Worm (Caenorhabditis elegans) whole organism, late embryonic: ENCODE data around the gene T10G3.4.

ENCODE experiments used
- C08G9.2 ChIP-seq: sonication (generic microtip); optimal IDR thresholded peaks from 2 replicates; lab custom pipeline; 2016; ENCODE audit warnings: mild to moderate bottlenecking, missing genetic modification characterization, moderate library complexity, missing compliant biosample characterization
- F13H6.1 ChIP-seq: sonication (generic microtip); optimal IDR thresholded peaks from 2 replicates; lab custom pipeline; 2016; ENCODE audit warnings: missing genetic modification characterization, missing compliant biosample characterization
- K02D7.2 ChIP-seq: sonication (generic microtip); optimal IDR thresholded peaks from 2 replicates; lab custom pipeline; 2017; ENCODE audit warnings: mild to moderate bottlenecking, missing genetic modification characterization, missing compliant biosample characterization
- K09A11.1 ChIP-seq: sonication (generic microtip); optimal IDR thresholded peaks from 2 replicates; lab custom pipeline; 2017; ENCODE audit warnings: antibody characterized with exemption, mild to moderate bottlenecking, missing genetic modification characterization, missing compliant biosample characterization; ENCODE audit not compliant: insufficient read depth
- T23F11.4 ChIP-seq: fragments of 200-800 bp; sonication (Bioruptor generic); optimal IDR thresholded peaks from 2 replicates; lab custom pipeline; 2018; ENCODE audit warnings: mild to moderate bottlenecking, missing genetic modification characterization, missing compliant biosample characterization
- Y22D7AL.16 ChIP-seq: sonication (generic microtip); optimal IDR thresholded peaks from 2 replicates; lab custom pipeline; 2016; ENCODE audit warnings: missing genetic modification characterization, missing compliant biosample characterization
- ahr-1 ChIP-seq: sonication (generic microtip); optimal IDR thresholded peaks from 2 replicates; lab custom pipeline; 2016; ENCODE audit warnings: missing genetic modification characterization, missing compliant biosample characterization
- ceh-14 ChIP-seq: sonication (generic microtip); optimal IDR thresholded peaks from 2 replicates; lab custom pipeline; 2016; ENCODE audit warnings: missing genotype, missing genetic modification characterization, missing compliant biosample characterization
- ceh-2 ChIP-seq: sonication (generic microtip); optimal IDR thresholded peaks from 2 replicates; lab custom pipeline; 2016; ENCODE audit warnings: missing genotype, missing genetic modification characterization, missing compliant biosample characterization
- ceh-22 ChIP-seq: sonication (generic microtip); optimal IDR thresholded peaks from 2 replicates; lab custom pipeline; 2017; ENCODE audit warnings: missing biosample characterization, missing genetic modification characterization
- ceh-34 ChIP-seq: sonication (generic microtip); optimal IDR thresholded peaks from 2 replicates; lab custom pipeline; 2016; ENCODE audit warnings: mild to moderate bottlenecking, missing genetic modification characterization, missing compliant biosample characterization
- ceh-45 ChIP-seq: fragments of 200-800 bp; sonication (Bioruptor generic); IDR thresholded peaks from 2 replicates; pipeline ENCODE4 v1.3.6; 2022; ENCODE audit warnings: missing genetic modification reagents, missing genetic modification characterization, missing compliant biosample characterization
- ceh-48 ChIP-seq: sonication (generic microtip); optimal IDR thresholded peaks from 2 replicates; lab custom pipeline; 2016; ENCODE audit warnings: missing genetic modification characterization, inconsistent platforms, missing compliant biosample characterization
- ceh-6 ChIP-seq: fragments of 200-800 bp; sonication (Bioruptor generic); optimal IDR thresholded peaks from 2 replicates; lab custom pipeline; 2018; ENCODE audit warnings: mild to moderate bottlenecking, missing genetic modification characterization, missing compliant biosample characterization
- che-1 ChIP-seq: sonication (generic microtip); optimal IDR thresholded peaks from 2 replicates; lab custom pipeline; 2016; ENCODE audit warnings: mild to moderate bottlenecking, missing genetic modification characterization, missing compliant biosample characterization
- dve-1 ChIP-seq: sonication (generic microtip); optimal IDR thresholded peaks from 2 replicates; lab custom pipeline; 2017; ENCODE audit warnings: antibody characterized with exemption, mild to moderate bottlenecking, missing genetic modification characterization, missing compliant biosample characterization
- elt-2 ChIP-seq: sonication (generic microtip); optimal IDR thresholded peaks from 2 replicates; lab custom pipeline; 2016; ENCODE audit warnings: missing genetic modification reagents, missing genetic modification characterization, missing compliant biosample characterization
- elt-4 ChIP-seq: sonication (generic microtip); optimal IDR thresholded peaks from 2 replicates; lab custom pipeline; 2016; ENCODE audit warnings: missing genetic modification characterization, missing compliant biosample characterization
- ets-4 ChIP-seq: sonication (generic microtip); optimal IDR thresholded peaks from 2 replicates; lab custom pipeline; 2016; ENCODE audit warnings: missing genetic modification characterization, missing compliant biosample characterization
- eyg-1 ChIP-seq: sonication (generic microtip); optimal IDR thresholded peaks from 2 replicates; lab custom pipeline; 2016; ENCODE audit warnings: missing genotype, missing genetic modification characterization, missing compliant biosample characterization
- fax-1 ChIP-seq: sonication (generic microtip); optimal IDR thresholded peaks from 2 replicates; lab custom pipeline; 2016; ENCODE audit warnings: missing genotype, missing genetic modification characterization, missing compliant biosample characterization
- fkh-6 ChIP-seq: sonication (generic microtip); optimal IDR thresholded peaks from 2 replicates; lab custom pipeline; 2016; ENCODE audit warnings: missing genetic modification characterization, missing compliant biosample characterization
- hlh-15 ChIP-seq: sonication (generic microtip); optimal IDR thresholded peaks from 2 replicates; lab custom pipeline; 2016; ENCODE audit warnings: missing genetic modification characterization, missing compliant biosample characterization
- hlh-6 ChIP-seq: sonication (generic microtip); optimal IDR thresholded peaks from 2 replicates; lab custom pipeline; 2016; ENCODE audit warnings: missing genotype, missing genetic modification characterization, missing compliant biosample characterization
- hlh-8 ChIP-seq: sonication (generic microtip); optimal IDR thresholded peaks from 2 replicates; lab custom pipeline; 2016; ENCODE audit warnings: missing genotype, missing genetic modification characterization, missing compliant biosample characterization
- lin-11 ChIP-seq: fragments of 200-800 bp; sonication (Bioruptor generic); optimal IDR thresholded peaks from 2 replicates; lab custom pipeline; 2018; ENCODE audit warnings: mild to moderate bottlenecking, missing genetic modification characterization, missing compliant biosample characterization
- mec-3 ChIP-seq: sonication (generic microtip); optimal IDR thresholded peaks from 2 replicates; lab custom pipeline; 2016; ENCODE audit warnings: borderline replicate concordance, missing genetic modification characterization, missing compliant biosample characterization
- nhr-11 ChIP-seq: fragments of 150-350 bp; optimal IDR thresholded peaks from 2 replicates; lab custom pipeline; 2014; ENCODE audit warnings: missing biosample characterization, missing genetic modification characterization
- nhr-232 ChIP-seq: sonication (generic microtip); optimal IDR thresholded peaks from 2 replicates; lab custom pipeline; 2016; ENCODE audit warnings: missing genetic modification characterization, missing compliant biosample characterization
- npax-4 ChIP-seq: sonication (generic microtip); optimal IDR thresholded peaks from 2 replicates; lab custom pipeline; 2016; ENCODE audit warnings: missing genetic modification characterization, missing compliant biosample characterization
- pag-3 ChIP-seq: sonication (generic microtip); optimal IDR thresholded peaks from 2 replicates; lab custom pipeline; 2016; ENCODE audit warnings: missing compliant biosample characterization, missing genetic modification characterization, borderline replicate concordance
- pax-1 ChIP-seq: fragments of 150-350 bp; optimal IDR thresholded peaks from 2 replicates; lab custom pipeline; 2014; ENCODE audit warnings: missing biosample characterization, missing genetic modification characterization
- pha-2 ChIP-seq: sonication (generic microtip); optimal IDR thresholded peaks from 2 replicates; lab custom pipeline; 2017; ENCODE audit warnings: mild to moderate bottlenecking, missing genetic modification characterization, missing compliant biosample characterization
- pha-4 ChIP-seq: fragments of 150-350 bp; optimal IDR thresholded peaks from 2 replicates; lab custom pipeline; 2018; ENCODE audit warnings: missing biosample characterization, missing genetic modification reagents, missing genetic modification characterization
- ref-2 ChIP-seq: sonication (generic microtip); optimal IDR thresholded peaks from 2 replicates; lab custom pipeline; 2016; ENCODE audit warnings: missing genetic modification characterization, missing compliant biosample characterization
- rnt-1 ChIP-seq: sonication (generic microtip); optimal IDR thresholded peaks from 2 replicates; lab custom pipeline; 2016; ENCODE audit warnings: missing genetic modification characterization, missing compliant biosample characterization
- sdc-2 ChIP-seq: sonication (generic microtip); optimal IDR thresholded peaks from 2 replicates; lab custom pipeline; 2016; ENCODE audit warnings: missing genotype, missing genetic modification characterization, missing compliant biosample characterization
- syd-9 ChIP-seq: sonication (generic microtip); optimal IDR thresholded peaks from 2 replicates; lab custom pipeline; 2016; ENCODE audit warnings: mild to moderate bottlenecking, missing genetic modification characterization, moderate library complexity, missing compliant biosample characterization
- tbx-2 ChIP-seq: sonication (generic microtip); optimal IDR thresholded peaks from 2 replicates; lab custom pipeline; 2016; ENCODE audit warnings: missing genetic modification characterization, missing compliant biosample characterization
- ttx-3 ChIP-seq: sonication (generic microtip); optimal IDR thresholded peaks from 2 replicates; lab custom pipeline; 2016; ENCODE audit warnings: missing genetic modification reagents, missing genetic modification characterization, missing compliant biosample characterization
- unc-42 ChIP-seq: sonication (generic microtip); optimal IDR thresholded peaks from 2 replicates; lab custom pipeline; 2016; ENCODE audit warnings: missing genotype, missing genetic modification characterization, missing compliant biosample characterization
- unc-55 ChIP-seq: sonication (generic microtip); optimal IDR thresholded peaks from 2 replicates; lab custom pipeline; 2017; ENCODE audit warnings: missing biosample characterization, missing genetic modification reagents, missing genetic modification characterization
- zip-5 ChIP-seq: sonication (generic microtip); optimal IDR thresholded peaks from 2 replicates; lab custom pipeline; 2016; ENCODE audit warnings: missing genetic modification characterization, missing compliant biosample characterization
- ztf-16 ChIP-seq: sonication (generic microtip); optimal IDR thresholded peaks from 2 replicates; lab custom pipeline; 2017; ENCODE audit warnings: missing genetic modification characterization, missing compliant biosample characterization

T10G3.4 gene

DNA sequence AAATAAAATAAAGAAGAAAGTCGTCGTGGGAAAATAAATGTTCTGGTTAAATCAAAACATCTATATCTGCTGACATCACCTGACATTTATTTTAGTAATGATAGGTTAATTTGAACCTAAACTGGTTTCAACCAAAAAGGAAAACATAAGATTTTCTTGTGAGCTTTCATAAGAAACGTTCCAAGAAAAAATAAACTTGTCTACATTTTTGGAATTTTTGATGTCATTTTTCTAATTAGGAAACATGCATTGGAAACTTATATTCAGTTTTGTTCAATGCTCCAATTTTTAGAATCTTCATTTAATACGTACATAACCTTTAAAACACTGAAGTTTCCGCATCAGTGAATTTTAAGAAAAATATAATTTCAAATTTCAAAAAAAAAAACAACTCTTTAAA, 1.5 kb upstream of the T10G3.4 start:
- TF ChIP-seq K09A11.1 (no peak), unc-55 (GFP tag; lab: Kevin White, UChicago) (no peak), ceh-14 (no peak), zip-5 (tag; lab: Kevin White, UChicago) (no peak), ceh-34 (no peak), hlh-15 (tag; lab: Kevin White, UChicago) (no peak), npax-4 (tag; lab: Kevin White, UChicago) (no peak), mec-3 (tag; lab: Kevin White, UChicago) (no peak), ceh-45 (GFP tag; lab: Robert Waterston, UW) (no peak), nhr-11 (tag; lab: Kevin White, UChicago) (no peak), ets-4 (tag; lab: Kevin White, UChicago) (no peak), ceh-22 (no peak), elt-4 (tag; lab: Kevin White, UChicago) (no peak), ceh-48 (tag; lab: Kevin White, UChicago) (no peak), nhr-232 (tag; lab: Kevin White, UChicago) (no peak), pha-2 (tag; lab: Kevin White, UChicago) (no peak), F13H6.1 (tag; lab: Kevin White, UChicago) (no peak), ttx-3 (tag; lab: Kevin White, UChicago) (no peak), pha-4 (tag; lab: Kevin White, UChicago) (no peak), ref-2 (no peak)

DNA sequence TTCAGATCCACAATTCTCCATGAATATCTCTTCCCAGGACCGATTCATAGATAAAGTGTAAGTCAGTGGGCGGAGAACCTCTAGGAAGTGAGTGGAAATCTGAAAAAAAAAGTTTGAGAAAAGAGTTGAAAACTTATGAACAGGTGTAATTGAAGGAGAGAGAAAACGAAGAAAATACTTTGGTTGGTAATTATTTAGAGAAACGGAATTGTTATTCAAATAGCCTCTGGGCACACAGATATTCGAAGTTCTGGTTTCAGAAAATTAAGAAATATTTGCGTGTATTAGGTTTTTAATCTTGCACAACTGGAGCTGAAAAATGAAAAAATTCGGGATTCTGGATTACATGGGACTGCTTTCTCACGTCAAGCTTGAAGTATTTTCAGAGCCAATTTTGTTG, 4.5 kb downstream of the T10G3.4 start, which contains the start of gene T10G3.2:
Gene T10G3.2, minus strand, starts transcription at position 101 of the 400 bp plus-strand sequence.
- TF ChIP-seq ceh-6 (GFP tag; lab: Kevin White, UChicago) (no peak), eyg-1 (tag; lab: Kevin White, UChicago) (no peak), pax-1 (tag; lab: Kevin White, UChicago) (no peak), npax-4 (tag; lab: Kevin White, UChicago) (no peak), T23F11.4 (GFP tag; lab: Kevin White, UChicago) (no peak), che-1 (tag; lab: Kevin White, UChicago) (no peak), ceh-34 (no peak), unc-55 (GFP tag; lab: Kevin White, UChicago) (no peak), ztf-16 (tag; lab: Kevin White, UChicago) (no peak), K02D7.2 (tag; lab: Kevin White, UChicago) (no peak), elt-4 (tag; lab: Kevin White, UChicago) (no peak), elt-2 (no peak), pag-3 (no peak), Y22D7AL.16 (tag; lab: Kevin White, UChicago) (no peak), ceh-48 (tag; lab: Kevin White, UChicago) (no peak), ahr-1 (no peak)
- TF ChIP-seq, all 69 proteins: peak for 0

DNA sequence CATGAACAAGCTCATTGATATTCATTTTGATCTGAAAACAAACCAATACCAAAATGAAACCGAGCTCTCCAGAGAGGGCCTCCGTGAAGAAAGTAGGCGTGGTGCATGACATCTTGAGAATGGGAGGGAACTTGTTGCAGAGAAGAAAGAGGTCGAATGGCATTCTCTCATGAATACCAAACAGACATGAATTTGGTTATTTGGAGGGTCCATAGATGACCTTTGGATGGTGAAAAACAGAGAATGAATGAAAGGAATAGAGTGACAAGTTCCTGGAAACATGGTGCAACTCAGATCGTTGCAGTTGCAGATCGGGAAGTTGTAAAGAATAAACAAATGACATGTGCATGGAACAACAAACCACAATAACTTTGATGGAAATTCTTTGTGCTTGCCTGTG, 7.9 kb downstream of the T10G3.4 start, which contains the start of gene T10G3.8:
Gene T10G3.8, minus strand, starts transcription at position 101 of the 400 bp plus-strand sequence.
- TF ChIP-seq fkh-6 (tag; lab: Kevin White, UChicago) (no peak), ets-4 (tag; lab: Kevin White, UChicago) (no peak), unc-55 (GFP tag; lab: Kevin White, UChicago) (no peak), C08G9.2 (tag; lab: Kevin White, UChicago) (no peak), K02D7.2 (tag; lab: Kevin White, UChicago) (no peak), syd-9 (tag; lab: Kevin White, UChicago) (no peak), rnt-1 (tag; lab: Kevin White, UChicago) (no peak), sdc-2 (tag; lab: Kevin White, UChicago) (no peak), hlh-8 (tag; lab: Kevin White, UChicago) (no peak), unc-42 (tag; lab: Kevin White, UChicago) (no peak), dve-1 (tag; lab: Kevin White, UChicago) (no peak), F13H6.1 (tag; lab: Kevin White, UChicago) (no peak), hlh-6 (tag; lab: Kevin White, UChicago) (no peak), lin-11 (tag; lab: Kevin White, UChicago) (no peak), ceh-2 (tag; lab: Kevin White, UChicago) (no peak), pha-2 (tag; lab: Kevin White, UChicago) (no peak), ahr-1 (no peak), fax-1 (no peak), elt-2 (no peak), tbx-2 (no peak)
